Worm (Caenorhabditis elegans): ENCODE results near the gene daf-15.

ce11 chrIV:9422408-9422807 is 36.4 kb downstream of the daf-15 start, which contains the start of gene F56D5.9:
- TF ChIP-seq alr-1 (tag; optimal IDR thresholded peaks at IDR 0.05) (no peak), unc-62 (GFP tag; optimal IDR thresholded peaks at IDR 0.05) (no peak), blmp-1 (tag; optimal IDR thresholded peaks at IDR 0.05; ENCODE audit: insufficient read depth) (no peak), ztf-11 (tag; optimal IDR thresholded peaks at IDR 0.05) (no peak), ama-1 (optimal IDR thresholded peaks at IDR 0.05) (no peak), elt-3 (tag; optimal IDR thresholded peaks at IDR 0.05) (no peak), elt-1 (tag; optimal IDR thresholded peaks at IDR 0.05) (no peak), zag-1 (tag; optimal IDR thresholded peaks at IDR 0.05) (no peak), R02D3.7 (tag; optimal IDR thresholded peaks at IDR 0.05) (no peak), lin-13 (GFP tag; optimal IDR thresholded peaks at IDR 0.05) (no peak)

All from whole organism, L2 larva.